Worm (Caenorhabditis elegans): ENCODE results near the gene sfxn-2.

sfxn-2 gene

ce11 chrX:7906430-7907014 is 51.6 kb downstream of the sfxn-2 start, which contains the start of gene C39D10.1 (continued):
- TF ChIP-seq let-607 (tag; optimal IDR thresholded peaks at IDR 0.05), result no peak
- no peak for TF ChIP-seq hsf-1 (GFP tag; IDR thresholded peaks at IDR 0.05)
- TF ChIP-seq bed-1 (GFP tag; IDR thresholded peaks at IDR 0.05), result no peak
- TF ChIP-seq fkh-3 (tag; optimal IDR thresholded peaks at IDR 0.05), result no peak
- TF ChIP-seq hlh-26 (GFP tag; conservative IDR thresholded peaks at IDR 0.05), result no peak
- TF ChIP-seq unc-62 (GFP tag; optimal IDR thresholded peaks at IDR 0.05), result no peak
- no peak for TF ChIP-seq B0035.1 (tag; optimal IDR thresholded peaks at IDR 0.05)
- TF ChIP-seq nhr-120 (GFP tag; IDR thresholded peaks at IDR 0.05), result no peak
- no peak for TF ChIP-seq ceh-58 (GFP tag; IDR thresholded peaks at IDR 0.05)
- TF ChIP-seq ekl-4 (GFP tag; IDR thresholded peaks at IDR 0.05), result no peak
- no peak for TF ChIP-seq cebp-1 (GFP tag; IDR thresholded peaks at IDR 0.05)
- TF ChIP-seq cebp-1 (tag; optimal IDR thresholded peaks at IDR 0.05), result no peak
- no peak for TF ChIP-seq nhr-27 (tag; optimal IDR thresholded peaks at IDR 0.05)
- no peak for TF ChIP-seq sdz-38 (tag; optimal IDR thresholded peaks at IDR 0.05)
- no peak for TF ChIP-seq lag-1 (GFP tag; IDR thresholded peaks at IDR 0.05)
- 0 out of 2 replicates have a peak, but pooled peaks have one; percentile 37 for TF ChIP-seq nfyb-1 (GFP tag; IDR thresholded peaks at IDR 0.05)
- TF ChIP-seq F22D6.2 (tag; optimal IDR thresholded peaks at IDR 0.05), result peak; percentile 9
- no peak for TF ChIP-seq chd-7 (tag; optimal IDR thresholded peaks at IDR 0.05)
- TF ChIP-seq Y79H2A.3 (GFP tag; conservative IDR thresholded peaks at IDR 0.05), result no peak
- peak; percentile 19; the same call in 1 of the 2 replicates for TF ChIP-seq attf-6 (GFP tag; IDR thresholded peaks at IDR 0.05)
- no peak for TF ChIP-seq pha-4 (tag; optimal IDR thresholded peaks at IDR 0.05)
- TF ChIP-seq gei-17 (GFP tag; optimal IDR thresholded peaks at IDR 0.05), result no peak
- TF ChIP-seq F49E8.2 (tag; optimal IDR thresholded peaks at IDR 0.05; ENCODE audit: insufficient read depth), result no peak
- TF ChIP-seq somi-1 (GFP tag; optimal IDR thresholded peaks at IDR 0.05), result no peak
- no peak for TF ChIP-seq egl-44 (GFP tag; IDR thresholded peaks at IDR 0.05)
- TF ChIP-seq mcd-1 (GFP tag; IDR thresholded peaks at IDR 0.05), result no peak
- no peak for TF ChIP-seq snpc-3.4 (tag; optimal IDR thresholded peaks at IDR 0.05)
- no peak for TF ChIP-seq madf-8 (GFP tag; conservative IDR thresholded peaks at IDR 0.05)
- TF ChIP-seq ceh-91 (GFP tag; IDR thresholded peaks at IDR 0.05), result no peak
- TF ChIP-seq tbp1 (GFP tag; optimal IDR thresholded peaks at IDR 0.05), result peak; percentile 91
- TF ChIP-seq ztf-28 (GFP tag; IDR thresholded peaks at IDR 0.05), result no peak
- no peak for TF ChIP-seq zfh-2 (GFP tag; conservative IDR thresholded peaks at IDR 0.05)
- TF ChIP-seq F33H1.4 (GFP tag; IDR thresholded peaks at IDR 0.05), result no peak
- no peak for TF ChIP-seq ztf-3 (GFP tag; optimal IDR thresholded peaks at IDR 0.05)
- TF ChIP-seq rcor-1 (GFP tag; IDR thresholded peaks at IDR 0.05), result 0 out of 2 replicates have a peak, but pooled peaks have one; percentile 15
- peak; percentile 47 for TF ChIP-seq hmg-1.2 (GFP tag; IDR thresholded peaks at IDR 0.05)
- no peak for TF ChIP-seq C17E4.6 (GFP tag; IDR thresholded peaks at IDR 0.05)
- TF ChIP-seq attf-5 (GFP tag; optimal IDR thresholded peaks at IDR 0.05), result no peak
- no peak for TF ChIP-seq ztf-22 (GFP tag; optimal IDR thresholded peaks at IDR 0.05)
- TF ChIP-seq dpff-1 (tag; optimal IDR thresholded peaks at IDR 0.05), result no peak
- peak; percentile 7 for TF ChIP-seq hrde-1 (tag; optimal IDR thresholded peaks at IDR 0.05; ENCODE audit: borderline replicate concordance)
- no peak for TF ChIP-seq cebp-2 (GFP tag; IDR thresholded peaks at IDR 0.05)
- TF ChIP-seq ceh-27 (GFP tag; optimal IDR thresholded peaks at IDR 0.05), result no peak
- no peak for TF ChIP-seq dpl-1 (GFP tag; optimal IDR thresholded peaks at IDR 0.05)
- TF ChIP-seq let-526 (GFP tag; IDR thresholded peaks at IDR 0.05), result no peak
- TF ChIP-seq snpc-1.1 (tag; optimal IDR thresholded peaks at IDR 0.05; ENCODE audit: insufficient read depth), result peak; percentile 12
- no peak for TF ChIP-seq ztf-26 (tag; optimal IDR thresholded peaks at IDR 0.05)
- no peak for TF ChIP-seq aptf-3 (GFP tag; IDR thresholded peaks at IDR 0.05)
